Fruit fly (Drosophila melanogaster) whole organism, prepupa: ENCODE data around the gene iav.

Experiments
- Blimp-1 ChIP-seq: fragments of 200-800 bp; sonication (Bioruptor generic); optimal IDR thresholded peaks from 3 replicates; lab custom pipeline; 2017; ENCODE audit warnings: missing biosample characterization, missing genetic modification characterization, mild to moderate bottlenecking, moderate library complexity, missing genetic modification reagents
- CG10631 ChIP-seq: fragments of 200-800 bp; sonication (Bioruptor generic); optimal IDR thresholded peaks from 2 replicates; lab custom pipeline; 2016; ENCODE audit warnings: missing biosample characterization, missing genetic modification characterization
- CG11294 ChIP-seq: fragments of 200-800 bp; sonication (Bioruptor generic); IDR thresholded peaks from 2 replicates; pipeline ENCODE4 v1.3.6; 2022; ENCODE audit warnings: missing biosample characterization, missing genetic modification characterization
- CG11762 ChIP-seq: fragments of 200-800 bp; sonication (Bioruptor generic); optimal IDR thresholded peaks from 3 replicates; lab custom pipeline; 2016; ENCODE audit warnings: missing biosample characterization, missing genetic modification characterization; ENCODE audit not compliant: insufficient read depth
- CG11902 ChIP-seq: fragments of 200-800 bp; sonication (Bioruptor generic); optimal IDR thresholded peaks from 3 replicates; lab custom pipeline; 2016; ENCODE audit warnings: missing biosample characterization, missing genetic modification characterization
- CG15336 ChIP-seq: fragments of 200-800 bp; sonication (Bioruptor generic); IDR thresholded peaks from 2 replicates; pipeline ENCODE4 v1.3.6; 2022; ENCODE audit warnings: missing biosample characterization, missing genetic modification characterization
- CG1621 ChIP-seq: fragments of 200-800 bp; sonication (Bioruptor generic); optimal IDR thresholded peaks from 3 replicates; lab custom pipeline; 2018; ENCODE audit warnings: missing biosample characterization, mild to moderate bottlenecking, missing genetic modification characterization
- CG16779 ChIP-seq: fragments of 200-800 bp; sonication (Bioruptor generic); optimal IDR thresholded peaks from 3 replicates; lab custom pipeline; 2017; ENCODE audit warnings: missing biosample characterization, mild to moderate bottlenecking, missing genetic modification characterization
- CG3032 ChIP-seq: fragments of 200-800 bp; optimal IDR thresholded peaks from 2 replicates; lab custom pipeline; 2019; ENCODE audit warnings: missing biosample characterization, mild to moderate bottlenecking, missing genetic modification characterization, moderate library complexity
- CG31627 ChIP-seq: fragments of 200-800 bp; sonication (Bioruptor generic); optimal IDR thresholded peaks from 3 replicates; lab custom pipeline; 2016; ENCODE audit warnings: missing biosample characterization, missing genetic modification characterization
- CG32006 ChIP-seq: fragments of 200-800 bp; sonication (Bioruptor generic); optimal IDR thresholded peaks from 3 replicates; lab custom pipeline; 2017; ENCODE audit warnings: missing biosample characterization, mild to moderate bottlenecking, missing genetic modification characterization
- CG34406 ChIP-seq: fragments of 200-800 bp; sonication (Bioruptor generic); optimal IDR thresholded peaks from 3 replicates; lab custom pipeline; 2016; ENCODE audit warnings: missing biosample characterization, missing genetic modification characterization
- CG3919 ChIP-seq: fragments of 200-800 bp; sonication (Bioruptor generic); optimal IDR thresholded peaks from 3 replicates; lab custom pipeline; 2016; ENCODE audit warnings: missing biosample characterization, missing genetic modification characterization
- CG4318 ChIP-seq: fragments of 200-800 bp; sonication (Bioruptor generic); optimal IDR thresholded peaks from 3 replicates; lab custom pipeline; 2017; ENCODE audit warnings: missing biosample characterization, mild to moderate bottlenecking, missing genetic modification characterization
- CG6163 ChIP-seq: fragments of 200-800 bp; sonication (Bioruptor generic); IDR thresholded peaks from 3 replicates; pipeline ENCODE4 v1.3.6; 2022; ENCODE audit warnings: missing biosample characterization, missing genetic modification characterization
- CG6276 ChIP-seq: fragments of 200-800 bp; sonication (Bioruptor generic); optimal IDR thresholded peaks from 2 replicates; lab custom pipeline; 2017; ENCODE audit warnings: missing biosample characterization, mild to moderate bottlenecking, missing genetic modification characterization
- CG6792 ChIP-seq: fragments of 200-800 bp; sonication (Bioruptor generic); optimal IDR thresholded peaks from 3 replicates; lab custom pipeline; 2016; ENCODE audit warnings: missing biosample characterization, missing genetic modification characterization
- CG6854 ChIP-seq: fragments of 200-800 bp; sonication (Bioruptor generic); optimal IDR thresholded peaks from 2 replicates; lab custom pipeline; 2017; ENCODE audit warnings: missing biosample characterization, mild to moderate bottlenecking, missing genetic modification characterization
- CG7368 ChIP-seq: fragments of 200-800 bp; sonication (Bioruptor generic); optimal IDR thresholded peaks from 3 replicates; lab custom pipeline; 2016; ENCODE audit warnings: missing biosample characterization, missing genetic modification characterization
- CG8119 ChIP-seq: fragments of 200-800 bp; sonication (Bioruptor generic); IDR thresholded peaks from 3 replicates; pipeline ENCODE4 v1.3.6; 2022; ENCODE audit warnings: missing biosample characterization, missing genetic modification characterization
- CG8319 ChIP-seq: fragments of 200-800 bp; sonication (Bioruptor generic); optimal IDR thresholded peaks from 3 replicates; lab custom pipeline; 2016; ENCODE audit warnings: missing biosample characterization, missing genetic modification characterization
- CG9139 ChIP-seq: fragments of 200-800 bp; sonication (Bioruptor generic); optimal IDR thresholded peaks from 3 replicates; lab custom pipeline; 2017; ENCODE audit warnings: missing biosample characterization, mild to moderate bottlenecking, missing genetic modification characterization
- Eip78C ChIP-seq: fragments of 200-800 bp; sonication (Bioruptor generic); peaks from one replicate; lab custom pipeline; 2016; ENCODE audit warnings: missing biosample characterization, missing genetic modification characterization
- Eip93F ChIP-seq: fragments of 200-800 bp; sonication (Bioruptor generic); optimal IDR thresholded peaks from 2 replicates; lab custom pipeline; 2016; ENCODE audit warnings: missing biosample characterization, mild to moderate bottlenecking, missing genetic modification characterization
- Ets21C ChIP-seq: fragments of 200-800 bp; sonication (Bioruptor generic); optimal IDR thresholded peaks from 3 replicates; lab custom pipeline; 2016; ENCODE audit warnings: missing biosample characterization, missing genetic modification characterization
- Ets96B ChIP-seq: fragments of 200-800 bp; optimal IDR thresholded peaks from 2 replicates; lab custom pipeline; 2019; ENCODE audit warnings: missing biosample characterization, mild to moderate bottlenecking, missing genetic modification characterization, moderate library complexity
- Gug ChIP-seq: fragments of 200-800 bp; sonication (Bioruptor generic); IDR thresholded peaks from 2 replicates; pipeline ENCODE4 v1.3.6; 2022; ENCODE audit warnings: missing biosample characterization, missing genetic modification characterization
- Hr38 ChIP-seq: sonication (Bioruptor generic); optimal IDR thresholded peaks from 2 replicates; lab custom pipeline; 2016; ENCODE audit warnings: missing biosample characterization, missing genetic modification characterization
- Hr39 ChIP-seq: fragments of 200-800 bp; sonication (Bioruptor generic); optimal IDR thresholded peaks from 2 replicates; lab custom pipeline; 2016; ENCODE audit warnings: missing biosample characterization, missing genetic modification characterization
- Lpt ChIP-seq: fragments of 200-800 bp; sonication (Bioruptor generic); optimal IDR thresholded peaks from 3 replicates; lab custom pipeline; 2016; ENCODE audit warnings: missing biosample characterization, missing genetic modification characterization
- OdsH ChIP-seq: fragments of 200-800 bp; sonication (Bioruptor generic); optimal IDR thresholded peaks from 3 replicates; lab custom pipeline; 2016; ENCODE audit warnings: missing biosample characterization, missing genetic modification characterization
- Smox ChIP-seq: fragments of 200-800 bp; sonication (Bioruptor generic); optimal IDR thresholded peaks from 3 replicates; lab custom pipeline; 2016; ENCODE audit warnings: missing biosample characterization, missing genetic modification characterization
- Sox102F ChIP-seq: fragments of 200-800 bp; sonication (Bioruptor generic); optimal IDR thresholded peaks from 2 replicates; lab custom pipeline; 2016; ENCODE audit warnings: missing biosample characterization, mild to moderate bottlenecking, missing genetic modification characterization
- Sox14 ChIP-seq: fragments of 200-800 bp; sonication (Bioruptor generic); optimal IDR thresholded peaks from 3 replicates; lab custom pipeline; 2016; ENCODE audit warnings: missing biosample characterization, missing genetic modification characterization
- Sox15 ChIP-seq: fragments of 200-800 bp; sonication (Bioruptor generic); optimal IDR thresholded peaks from 3 replicates; lab custom pipeline; 2016; ENCODE audit warnings: missing biosample characterization, missing genetic modification characterization
- acj6 ChIP-seq: fragments of 200-800 bp; sonication (Bioruptor generic); optimal IDR thresholded peaks from 3 replicates; lab custom pipeline; 2016; ENCODE audit warnings: missing biosample characterization, missing genetic modification characterization
- cyc ChIP-seq: fragments of 200-800 bp; sonication (Bioruptor generic); optimal IDR thresholded peaks from 3 replicates; lab custom pipeline; 2016; ENCODE audit warnings: missing biosample characterization, missing genetic modification characterization
- dac ChIP-seq: fragments of 200-800 bp; sonication (Bioruptor generic); optimal IDR thresholded peaks from 2 replicates; lab custom pipeline; 2017; ENCODE audit warnings: missing biosample characterization, mild to moderate bottlenecking, missing genetic modification characterization
- dsx ChIP-seq: fragments of 200-800 bp; optimal IDR thresholded peaks from 3 replicates; lab custom pipeline; 2019; ENCODE audit warnings: missing biosample characterization, mild to moderate bottlenecking, missing genetic modification characterization, moderate library complexity; ENCODE audit not compliant: poor library complexity, severe bottlenecking
- eg ChIP-seq: fragments of 200-800 bp; sonication (Bioruptor generic); IDR thresholded peaks from 3 replicates; pipeline ENCODE4 v1.3.6; 2022; ENCODE audit warnings: missing biosample characterization, missing genetic modification characterization
- esn ChIP-seq: fragments of 200-800 bp; sonication (Bioruptor generic); optimal IDR thresholded peaks from 2 replicates; lab custom pipeline; 2016; ENCODE audit warnings: missing biosample characterization, mild to moderate bottlenecking, missing genetic modification characterization, moderate library complexity
- fd59A ChIP-seq: fragments of 200-800 bp; sonication (Bioruptor generic); optimal IDR thresholded peaks from 2 replicates; lab custom pipeline; 2017; ENCODE audit warnings: missing biosample characterization, mild to moderate bottlenecking, missing genetic modification characterization, missing genetic modification reagents
- net ChIP-seq: fragments of 200-800 bp; sonication (Bioruptor generic); optimal IDR thresholded peaks from 3 replicates; lab custom pipeline; 2016; ENCODE audit warnings: missing biosample characterization, missing genetic modification characterization
- pdm3 ChIP-seq: fragments of 200-800 bp; sonication (Bioruptor generic); optimal IDR thresholded peaks from 3 replicates; lab custom pipeline; 2016; ENCODE audit warnings: missing biosample characterization, missing genetic modification characterization
- salr ChIP-seq, 2 experiments: fragments of 200-800 bp; sonication (Bioruptor generic); optimal IDR thresholded peaks; 3 replicates each; lab custom pipeline; 2016 to 2018; ENCODE audit warnings: missing biosample characterization in 2 of 2, missing genetic modification characterization in 2 of 2, mild to moderate bottlenecking in 1 of 2
- ss ChIP-seq, 2 experiments: fragments of 200-800 bp; sonication (Bioruptor generic); optimal IDR thresholded peaks; 2 replicates in 1 of 2; 3 replicates in 1 of 2; lab custom pipeline; 2017 to 2018; ENCODE audit warnings: mild to moderate bottlenecking in 2 of 2, missing biosample characterization in 2 of 2, missing genetic modification characterization in 2 of 2, moderate library complexity in 1 of 2
- svp ChIP-seq: fragments of 200-800 bp; sonication (Bioruptor generic); peaks from one replicate; lab custom pipeline; 2016; ENCODE audit warnings: missing biosample characterization, missing genetic modification characterization
- vri ChIP-seq: fragments of 200-800 bp; sonication (Bioruptor generic); optimal IDR thresholded peaks from 3 replicates; lab custom pipeline; 2016; ENCODE audit warnings: missing biosample characterization, mild to moderate bottlenecking, missing genetic modification characterization

iav gene

dm6 chrX:6813678-6814077 is at the start of gene iav:
Gene iav (plus strand): TSS chrX:6813978.
- no peak for TF ChIP-seq CG4318 (GFP tag; lab: Kevin White, UChicago)
- TF ChIP-seq OdsH (GFP tag; lab: Kevin White, UChicago), result no peak
- TF ChIP-seq svp (GFP tag; lab: Kevin White, UChicago), result no peak
- TF ChIP-seq Sox102F (GFP tag; lab: Kevin White, UChicago), result no peak
- no peak for TF ChIP-seq ss (GFP tag; optimal IDR thresholded peaks at IDR 0.05; lab: Kevin White, UChicago)
- no peak for TF ChIP-seq dac (GFP tag; lab: Kevin White, UChicago)
- no peak for TF ChIP-seq CG6792 (GFP tag; lab: Kevin White, UChicago)
- TF ChIP-seq CG3919 (GFP tag; lab: Kevin White, UChicago), result no peak
- TF ChIP-seq CG8319 (GFP tag; lab: Kevin White, UChicago), result no peak
- no peak for TF ChIP-seq net (GFP tag; lab: Kevin White, UChicago)
- no peak for TF ChIP-seq Ets96B (tag; lab: Kevin White, UChicago)

DNA sequence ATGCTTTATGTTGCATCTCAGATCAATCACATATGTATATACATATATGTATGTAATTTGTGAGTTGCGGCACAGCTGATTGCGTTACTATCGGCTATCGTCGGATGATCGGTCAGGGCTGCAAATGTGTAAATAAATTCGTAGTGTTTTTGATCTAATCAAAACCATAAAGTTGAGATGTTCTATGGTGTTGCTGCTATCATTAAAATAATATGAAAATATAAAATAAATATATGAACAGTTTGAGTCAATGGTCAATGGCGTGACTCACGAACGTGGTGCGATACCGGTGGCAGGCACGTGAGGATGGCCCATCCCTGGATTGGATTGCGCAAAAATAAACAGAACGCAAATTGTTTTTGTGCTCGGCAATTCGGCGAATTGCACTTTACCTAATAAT is 42.9 kb upstream of the iav start, which contains the start of gene Coq7:
Gene Coq7, plus strand, starts transcription at position 302 of the 400 bp plus-strand sequence.
- TF ChIP-seq CG6276 (GFP tag; lab: Kevin White, UChicago), result no peak
- peak; percentile 85 for TF ChIP-seq CG3919 (GFP tag; lab: Kevin White, UChicago)
- peak; percentile 88 for TF ChIP-seq Eip93F (GFP tag; lab: Kevin White, UChicago)
- TF ChIP-seq CG8119, result peak; percentile 69
- TF ChIP-seq salr (GFP tag; optimal IDR thresholded peaks at IDR 0.05; lab: Kevin White, UChicago), result peak in 1 of 2 experiments; percentile 66
- peak; percentile 72 for TF ChIP-seq Lpt
- TF ChIP-seq CG16779, result no peak
- no peak for TF ChIP-seq Sox14
- peak; percentile 77 for TF ChIP-seq Sox15 (GFP tag; lab: Kevin White, UChicago)
- peak; percentile 74 for TF ChIP-seq CG11294 (GFP tag; lab: Robert Waterston, UW)
- peak; percentile 86 for TF ChIP-seq acj6 (GFP tag; lab: Kevin White, UChicago)
- no peak for TF ChIP-seq Blimp-1 (GFP tag; lab: Kevin White, UChicago)
- no peak for TF ChIP-seq pdm3 (GFP tag; lab: Kevin White, UChicago)
- TF ChIP-seq dsx (GFP tag; lab: Kevin White, UChicago), result no peak
- TF ChIP-seq CG7368, result peak; percentile 69
- TF ChIP-seq CG32006 (GFP tag; lab: Kevin White, UChicago), result peak; percentile 81
- no peak for TF ChIP-seq Hr39
- TF ChIP-seq Eip78C (GFP tag; lab: Kevin White, UChicago), result peak; percentile 93
- peak; percentile 50 for TF ChIP-seq CG9139 (GFP tag; lab: Kevin White, UChicago)
- no peak for TF ChIP-seq Smox (GFP tag; lab: Kevin White, UChicago)
- peak; percentile 78 for TF ChIP-seq CG15336 (GFP tag; lab: Robert Waterston, UW)
- TF ChIP-seq Ets96B (tag; lab: Kevin White, UChicago), result peak; percentile 78
- no peak for TF ChIP-seq Hr38
- TF ChIP-seq CG3032 (tag; lab: Kevin White, UChicago), result peak; percentile 83
- peak; percentile 76 for TF ChIP-seq CG11902 (GFP tag; lab: Kevin White, UChicago)
- TF ChIP-seq CG8319 (GFP tag; lab: Kevin White, UChicago), result peak; percentile 60
- TF ChIP-seq cyc, result peak; percentile 76
- peak; percentile 90 for TF ChIP-seq eg (GFP tag; lab: Robert Waterston, UW)
- no peak for TF ChIP-seq CG6854
- TF ChIP-seq net (GFP tag; lab: Kevin White, UChicago), result no peak
- peak; percentile 91 for TF ChIP-seq CG6163
- peak; percentile 65 for TF ChIP-seq dac (GFP tag; lab: Kevin White, UChicago)
- TF ChIP-seq CG6792 (GFP tag; lab: Kevin White, UChicago), result peak; percentile 79
- peak; percentile 75 for TF ChIP-seq CG1621 (tag; lab: Kevin White, UChicago)
- peak; percentile 57 for TF ChIP-seq CG11762 (GFP tag; lab: Kevin White, UChicago)
- TF ChIP-seq Gug (GFP tag; lab: Robert Waterston, UW), result peak; percentile 81
- TF ChIP-seq vri, result no peak
- peak; percentile 68 for TF ChIP-seq Ets21C
- TF ChIP-seq esn, result peak; percentile 81
- peak; percentile 68 for TF ChIP-seq CG34406 (GFP tag; lab: Kevin White, UChicago)
- no peak for TF ChIP-seq OdsH (GFP tag; lab: Kevin White, UChicago)
- TF ChIP-seq CG31627 (GFP tag; lab: Kevin White, UChicago), result peak; percentile 71
- peak; percentile 55 for TF ChIP-seq fd59A (GFP tag; lab: Kevin White, UChicago)
- peak; percentile 82 for TF ChIP-seq CG10631 (GFP tag; lab: Kevin White, UChicago)
- TF ChIP-seq svp (GFP tag; lab: Kevin White, UChicago), result peak; percentile 90
- TF ChIP-seq, all 60 proteins: peak for 32
